Fruit fly (Drosophila melanogaster) whole organism, embryonic: ENCODE data around the gene CG10137.

ENCODE experiments used
- CG1024 ChIP-seq: fragments of 200-800 bp; sonication (Bioruptor generic); IDR thresholded peaks from 2 replicates; pipeline ENCODE4 v1.3.6; 2022; ENCODE audit warnings: missing biosample characterization, missing genetic modification characterization
- CG10274 ChIP-seq: fragments of 200-800 bp; sonication (Bioruptor generic); optimal IDR thresholded peaks from 3 replicates; lab custom pipeline; 2017; ENCODE audit warnings: missing biosample characterization, mild to moderate bottlenecking, missing genetic modification characterization
- CG10543 ChIP-seq: fragments of 200-800 bp; sonication (Bioruptor generic); optimal IDR thresholded peaks from 3 replicates; lab custom pipeline; 2017; ENCODE audit warnings: missing biosample characterization, mild to moderate bottlenecking, missing genetic modification characterization, moderate library complexity
- CG15479 ChIP-seq: fragments of 200-800 bp; sonication (Bioruptor generic); optimal IDR thresholded peaks from 3 replicates; lab custom pipeline; 2019; ENCODE audit warnings: missing biosample characterization, mild to moderate bottlenecking, missing genetic modification characterization, moderate library complexity
- CG15514 ChIP-seq: fragments of 200-800 bp; sonication (Bioruptor generic); optimal IDR thresholded peaks from 3 replicates; lab custom pipeline; 2017; ENCODE audit warnings: missing biosample characterization, missing genetic modification characterization, mild to moderate bottlenecking, moderate library complexity, missing genetic modification reagents
- CG18011 ChIP-seq: fragments of 200-800 bp; sonication (Bioruptor generic); optimal IDR thresholded peaks from 2 replicates; lab custom pipeline; 2017; ENCODE audit warnings: missing biosample characterization, missing genetic modification characterization, mild to moderate bottlenecking, moderate library complexity, missing genotype
- CG18476 ChIP-seq: fragments of 200-800 bp; sonication (Bioruptor generic); optimal IDR thresholded peaks from 2 replicates; lab custom pipeline; 2016; ENCODE audit warnings: missing biosample characterization, mild to moderate bottlenecking, missing genetic modification characterization
- CG2199 ChIP-seq: fragments of 200-800 bp; sonication (Bioruptor generic); IDR thresholded peaks from 3 replicates; pipeline ENCODE4 v1.3.6; 2022; ENCODE audit warnings: missing biosample characterization, missing genetic modification characterization
- CG2678 ChIP-seq: fragments of 200-800 bp; sonication (Bioruptor generic); optimal IDR thresholded peaks from 3 replicates; lab custom pipeline; 2019; ENCODE audit warnings: missing biosample characterization, mild to moderate bottlenecking, missing genetic modification characterization, moderate library complexity
- CG3163 ChIP-seq: fragments of 200-800 bp; sonication (Bioruptor generic); optimal IDR thresholded peaks from 3 replicates; lab custom pipeline; 2016; ENCODE audit warnings: missing biosample characterization, missing genetic modification characterization
- CG34376 ChIP-seq: fragments of 200-800 bp; sonication (Bioruptor generic); optimal IDR thresholded peaks from 2 replicates; lab custom pipeline; 2018; ENCODE audit warnings: missing biosample characterization, mild to moderate bottlenecking, missing genetic modification characterization
- CG34422 ChIP-seq: fragments of 200-800 bp; sonication (Bioruptor generic); IDR thresholded peaks from 3 replicates; pipeline ENCODE4 v1.3.6; 2022; ENCODE audit warnings: missing biosample characterization, missing genetic modification characterization
- CG6854 ChIP-seq: fragments of 200-800 bp; sonication (Bioruptor generic); optimal IDR thresholded peaks from 3 replicates; lab custom pipeline; 2017; ENCODE audit warnings: missing biosample characterization, mild to moderate bottlenecking, missing genetic modification characterization
- CG7357 ChIP-seq: fragments of 200-800 bp; sonication (Bioruptor generic); IDR thresholded peaks from 3 replicates; pipeline ENCODE4 v1.3.6; 2022; ENCODE audit warnings: missing biosample characterization, missing genetic modification characterization
- CG8944 ChIP-seq: fragments of 200-800 bp; sonication (Bioruptor generic); optimal IDR thresholded peaks from 3 replicates; lab custom pipeline; 2016; ENCODE audit warnings: missing biosample characterization, missing genetic modification characterization
- CG9437 ChIP-seq: fragments of 200-800 bp; sonication (Bioruptor generic); optimal IDR thresholded peaks from 2 replicates; lab custom pipeline; 2018; ENCODE audit warnings: missing biosample characterization, mild to moderate bottlenecking, missing genetic modification characterization
- CHES-1-like ChIP-seq: fragments of 200-800 bp; sonication (Bioruptor generic); optimal IDR thresholded peaks from 2 replicates; lab custom pipeline; 2016; ENCODE audit warnings: missing biosample characterization, missing genetic modification characterization
- Dfd ChIP-seq, 2 experiments: fragments of >200 bp; optimal IDR thresholded peaks; 2 replicates each; lab custom pipeline; 2017; ENCODE audit warnings: missing biosample characterization in 2 of 2, missing genetic modification characterization in 2 of 2
- Fer1 ChIP-seq: fragments of 200-800 bp; sonication (Bioruptor generic); optimal IDR thresholded peaks from 2 replicates; lab custom pipeline; 2017; ENCODE audit warnings: missing biosample characterization, mild to moderate bottlenecking, missing genetic modification characterization
- GATAe ChIP-seq: fragments of 200-800 bp; sonication (Bioruptor generic); conservative IDR thresholded peaks from 2 replicates; pipeline ENCODE4 v1.3.6; 2022; ENCODE audit warnings: missing biosample characterization, missing genetic modification characterization
- HHEX ChIP-seq: fragments of 200-800 bp; sonication (Bioruptor generic); optimal IDR thresholded peaks from 3 replicates; lab custom pipeline; 2017; ENCODE audit warnings: missing biosample characterization, mild to moderate bottlenecking, missing genetic modification characterization, missing genetic modification reagents
- HmgZ ChIP-seq: fragments of 200-800 bp; sonication (Bioruptor generic); optimal IDR thresholded peaks from 2 replicates; lab custom pipeline; 2018; ENCODE audit warnings: missing biosample characterization, mild to moderate bottlenecking, missing genetic modification characterization
- Hmr ChIP-seq: fragments of 200-800 bp; sonication (Bioruptor generic); optimal IDR thresholded peaks from 3 replicates; lab custom pipeline; 2017; ENCODE audit warnings: mild to moderate bottlenecking, missing biosample characterization, missing genetic modification reagents, missing genetic modification characterization
- MBD-R2 ChIP-seq: fragments of 200-800 bp; sonication (Bioruptor generic); IDR thresholded peaks from 2 replicates; pipeline ENCODE4 v1.3.6; 2022; ENCODE audit warnings: missing biosample characterization, missing genetic modification characterization
- Med ChIP-seq: fragments of 200-800 bp; sonication (Bioruptor generic); peaks from one replicate; lab custom pipeline; 2016; ENCODE audit warnings: missing biosample characterization, missing genetic modification characterization, mild to moderate bottlenecking, inconsistent platforms, moderate library complexity
- Oaz ChIP-seq: fragments of 200-800 bp; sonication (Bioruptor generic); IDR thresholded peaks from 2 replicates; pipeline ENCODE4 v1.3.6; 2022; ENCODE audit warnings: missing biosample characterization, missing genetic modification characterization
- Poxn ChIP-seq: fragments of 200-800 bp; sonication (Bioruptor generic); IDR thresholded peaks from 2 replicates; pipeline ENCODE4 v1.3.6; 2022; ENCODE audit warnings: missing biosample characterization, missing genetic modification characterization
- Ptx1 ChIP-seq: fragments of 200-800 bp; sonication (Bioruptor generic); IDR thresholded peaks from 2 replicates; pipeline ENCODE4 v1.3.6; 2022; ENCODE audit warnings: missing biosample characterization, missing genetic modification characterization
- Sry-β ChIP-seq: fragments of 200-800 bp; sonication (Bioruptor generic); optimal IDR thresholded peaks from 2 replicates; lab custom pipeline; 2018; ENCODE audit warnings: missing biosample characterization, mild to moderate bottlenecking, missing genetic modification characterization, moderate library complexity
- Taf1 ChIP-seq: fragments of 200-800 bp; sonication (Bioruptor generic); IDR thresholded peaks from 2 replicates; pipeline ENCODE4 v1.3.6; 2022; ENCODE audit warnings: missing biosample characterization, missing genetic modification characterization
- crol ChIP-seq: fragments of 200-800 bp; sonication (Bioruptor generic); IDR thresholded peaks from 2 replicates; pipeline ENCODE4 v1.3.6; 2022; ENCODE audit warnings: missing biosample characterization, missing genetic modification characterization
- dan ChIP-seq: fragments of 200-800 bp; sonication (Bioruptor generic); IDR thresholded peaks from 2 replicates; pipeline ENCODE4 v1.3.6; 2022; ENCODE audit warnings: missing biosample characterization, missing genetic modification characterization
- exex ChIP-seq: fragments of 200-800 bp; sonication (Bioruptor generic); optimal IDR thresholded peaks from 4 replicates; lab custom pipeline; 2018; ENCODE audit warnings: missing biosample characterization, mild to moderate bottlenecking, missing genetic modification characterization, moderate library complexity
- eyg ChIP-seq: fragments of 200-800 bp; sonication (Bioruptor generic); optimal IDR thresholded peaks from 3 replicates; lab custom pipeline; 2016; ENCODE audit warnings: missing biosample characterization, missing genetic modification characterization
- fd3F ChIP-seq: fragments of 200-800 bp; sonication (Bioruptor generic); optimal IDR thresholded peaks from 2 replicates; lab custom pipeline; 2018; ENCODE audit warnings: missing biosample characterization, mild to moderate bottlenecking, missing genetic modification characterization, moderate library complexity
- fru ChIP-seq: fragments of >200 bp; optimal IDR thresholded peaks from 2 replicates; lab custom pipeline; 2017
- jumu ChIP-seq: fragments of 200-800 bp; sonication (Bioruptor generic); optimal IDR thresholded peaks from 3 replicates; lab custom pipeline; 2016; ENCODE audit warnings: missing biosample characterization, missing genetic modification characterization
- luna ChIP-seq: fragments of 200-800 bp; sonication (Bioruptor generic); optimal IDR thresholded peaks from 2 replicates; lab custom pipeline; 2016; ENCODE audit warnings: missing biosample characterization, missing genetic modification characterization
- mirr ChIP-seq: fragments of 200-800 bp; sonication (Bioruptor generic); optimal IDR thresholded peaks from 3 replicates; lab custom pipeline; 2018; ENCODE audit warnings: missing biosample characterization, mild to moderate bottlenecking, missing genetic modification characterization
- nau ChIP-seq: fragments of 200-800 bp; sonication (Bioruptor generic); optimal IDR thresholded peaks from 3 replicates; lab custom pipeline; 2017; ENCODE audit warnings: missing biosample characterization, mild to moderate bottlenecking, missing genetic modification characterization, missing genetic modification reagents
- pzg ChIP-seq: fragments of 200-800 bp; sonication (Bioruptor generic); optimal IDR thresholded peaks from 3 replicates; lab custom pipeline; 2018; ENCODE audit warnings: missing biosample characterization, mild to moderate bottlenecking, missing genetic modification characterization, moderate library complexity
- ranshi ChIP-seq: fragments of 200-800 bp; sonication (Bioruptor generic); IDR thresholded peaks from 2 replicates; pipeline ENCODE4 v1.3.6; 2022; ENCODE audit warnings: missing biosample characterization, missing genetic modification characterization
- row ChIP-seq: fragments of 200-800 bp; sonication (Bioruptor generic); IDR thresholded peaks from 3 replicates; pipeline ENCODE4 v1.3.6; 2022; ENCODE audit warnings: missing biosample characterization, missing genetic modification characterization
- sd ChIP-seq: fragments of 200-800 bp; sonication (Bioruptor generic); optimal IDR thresholded peaks from 3 replicates; lab custom pipeline; 2018; ENCODE audit warnings: missing biosample characterization, mild to moderate bottlenecking, missing genetic modification characterization, moderate library complexity
- sens ChIP-seq: fragments of 200-800 bp; sonication (Bioruptor generic); peaks from one replicate; lab custom pipeline; 2016; ENCODE audit warnings: missing biosample characterization, missing genetic modification characterization
- sob ChIP-seq: fragments of 200-800 bp; sonication (Bioruptor generic); IDR thresholded peaks from 2 replicates; pipeline ENCODE4 v1.3.6; 2022; ENCODE audit warnings: missing biosample characterization, missing genetic modification characterization
- sug ChIP-seq: fragments of 200-800 bp; optimal IDR thresholded peaks from 2 replicates; lab custom pipeline; 2019; ENCODE audit warnings: missing biosample characterization, mild to moderate bottlenecking, missing genetic modification characterization, moderate library complexity
- tap ChIP-seq: fragments of 200-800 bp; optimal IDR thresholded peaks from 3 replicates; lab custom pipeline; 2019; ENCODE audit warnings: missing biosample characterization, mild to moderate bottlenecking, missing genetic modification characterization, moderate library complexity
- trh ChIP-seq: fragments of 200-800 bp; sonication (Bioruptor generic); optimal IDR thresholded peaks from 2 replicates; lab custom pipeline; 2016; ENCODE audit warnings: missing biosample characterization, missing genetic modification characterization
- tx ChIP-seq: fragments of 200-800 bp; sonication (Bioruptor generic); optimal IDR thresholded peaks from 2 replicates; lab custom pipeline; 2016; ENCODE audit warnings: missing biosample characterization, missing genetic modification characterization
- zfh1 ChIP-seq: fragments of 200-800 bp; sonication (Bioruptor generic); IDR thresholded peaks from 3 replicates; pipeline ENCODE4 v1.3.6; 2022; ENCODE audit warnings: missing biosample characterization, missing genetic modification characterization

Gene CG10137

dm6 chr2L:19506323-19506722, 20.2 kb upstream of the CG10137 start:
- TF ChIP-seq Med (GFP tag; lab: Kevin White, UChicago) (peak; percentile 8), Fer1 (peak; percentile 23), CG7357 (0 out of 3 replicates have a peak, but pooled peaks have one; percentile 18), CG10543 (GFP tag; lab: Kevin White, UChicago) (peak; percentile 43), dan (GFP tag; lab: Robert Waterston, UW) (no peak), exex (tag; lab: Kevin White, UChicago) (peak; percentile 70), GATAe (GFP tag; lab: Robert Waterston, UW) (peak; percentile 87), CG3163 (GFP tag; lab: Kevin White, UChicago) (no peak), sug (tag; lab: Kevin White, UChicago) (peak; percentile 20), row (GFP tag; lab: Robert Waterston, UW) (peak; percentile 35; the same call in 1 of the 3 replicates), fru (lab: Kevin White, UChicago) (no peak), CG10274 (GFP tag; lab: Kevin White, UChicago) (peak; percentile 97), HmgZ (tag; lab: Kevin White, UChicago) (peak; percentile 51), mirr (GFP tag; lab: Kevin White, UChicago) (peak; percentile 42), Oaz (GFP tag; lab: Robert Waterston, UW) (no peak), CG34376 (GFP tag; lab: Kevin White, UChicago) (peak; percentile 47), MBD-R2 (GFP tag; lab: Robert Waterston, UW) (0 out of 2 replicates have a peak, but pooled peaks have one; percentile 15), sd (tag; lab: Kevin White, UChicago) (peak; percentile 96)

- peak; percentile 49 for TF ChIP-seq luna (GFP tag; lab: Kevin White, UChicago)
- no peak for TF ChIP-seq CG34422 (GFP tag; lab: Robert Waterston, UW)
- peak; percentile 83 for TF ChIP-seq sens (GFP tag; lab: Kevin White, UChicago)
- TF ChIP-seq zfh1 (GFP tag; lab: Robert Waterston, UW) = no peak
- TF ChIP-seq CG18011 = no peak
- TF ChIP-seq sob (GFP tag; lab: Robert Waterston, UW) = peak; percentile 62
- peak; percentile 43 for TF ChIP-seq eyg (GFP tag; lab: Kevin White, UChicago)
- peak; percentile 83 for TF ChIP-seq CG15514 (GFP tag; lab: Kevin White, UChicago)
- peak; percentile 24 for TF ChIP-seq tx (GFP tag; lab: Kevin White, UChicago)
- no peak for TF ChIP-seq ranshi
- TF ChIP-seq CG18476 = no peak
- TF ChIP-seq CHES-1-like (GFP tag; lab: Kevin White, UChicago) = peak; percentile 69
- peak; percentile 72 for TF ChIP-seq crol
- TF ChIP-seq HHEX = no peak
- TF ChIP-seq CG8944 = peak; percentile 3
- no peak for TF ChIP-seq fd3F (GFP tag; lab: Kevin White, UChicago)
- peak; percentile 28; the same call in 1 of the 2 replicates for TF ChIP-seq Ptx1
- TF ChIP-seq tap (tag; lab: Kevin White, UChicago) = no peak
- TF ChIP-seq Sry-β (GFP tag; lab: Kevin White, UChicago) = peak; percentile 2
- no peak for TF ChIP-seq trh (GFP tag; lab: Kevin White, UChicago)
- TF ChIP-seq jumu (GFP tag; lab: Kevin White, UChicago) = peak; percentile 42
- no peak for TF ChIP-seq CG1024
- peak; percentile 95 for TF ChIP-seq pzg
- peak; percentile 61 for TF ChIP-seq CG15479 (GFP tag; lab: Kevin White, UChicago)
- TF ChIP-seq CG2199 (GFP tag; lab: Robert Waterston, UW) = no peak
- peak; percentile 71 for TF ChIP-seq Hmr (GFP tag; lab: Kevin White, UChicago)
- TF ChIP-seq CG6854 (GFP tag; lab: Kevin White, UChicago) = peak; percentile 1
- no peak for TF ChIP-seq Taf1 (GFP tag; lab: Robert Waterston, UW)
- no peak for TF ChIP-seq CG9437 (GFP tag; lab: Kevin White, UChicago)
- no peak for TF ChIP-seq Poxn (GFP tag; lab: Robert Waterston, UW)
- no peak for TF ChIP-seq nau (GFP tag; lab: Kevin White, UChicago)
- TF ChIP-seq CG2678 (tag; lab: Kevin White, UChicago) = no peak
- no peak for TF ChIP-seq Dfd (GFP tag; optimal IDR thresholded peaks at IDR 0.05; lab: Kevin White, UChicago)
Observed at dm6 chr2L:19508361-19508918, 18.0 kb upstream of the CG10137 start, which contains the start of gene cyst. Gene cyst, minus strand, starts transcription at chr2L:19508764.
